Fruit fly (Drosophila melanogaster) whole organism, embryonic: ENCODE results near the gene CG34408.
A peak's percentile ranks its signal among the peaks of the same experiment; 100 is the strongest.

ENCODE experiments used
- CG10462 ChIP-seq: fragments of 200-800 bp; sonication (Bioruptor generic); optimal IDR thresholded peaks from 2 replicates; lab custom pipeline; 2016; ENCODE audit warnings: missing biosample characterization, missing genetic modification characterization
- CG11723 ChIP-seq: fragments of 200-800 bp; sonication (Bioruptor generic); optimal IDR thresholded peaks from 2 replicates; lab custom pipeline; 2017; ENCODE audit warnings: missing biosample characterization, mild to moderate bottlenecking, missing genetic modification characterization
- CG12391 ChIP-seq: fragments of 200-800 bp; sonication (Bioruptor generic); optimal IDR thresholded peaks from 3 replicates; lab custom pipeline; 2018; ENCODE audit warnings: missing biosample characterization, mild to moderate bottlenecking, missing genetic modification characterization, moderate library complexity
- CG12744 ChIP-seq: fragments of 200-800 bp; sonication (Bioruptor generic); optimal IDR thresholded peaks from 2 replicates; lab custom pipeline; 2016; ENCODE audit warnings: missing biosample characterization, missing genetic modification characterization
- CG13894 ChIP-seq: fragments of 200-800 bp; sonication (Bioruptor generic); optimal IDR thresholded peaks from 3 replicates; lab custom pipeline; 2018; ENCODE audit warnings: missing biosample characterization, mild to moderate bottlenecking, missing genetic modification characterization, moderate library complexity
- CG14965 ChIP-seq: fragments of 200-800 bp; sonication (Bioruptor generic); optimal IDR thresholded peaks from 2 replicates; lab custom pipeline; 2016; ENCODE audit warnings: missing biosample characterization, missing genetic modification characterization, borderline replicate concordance
- CG17361 ChIP-seq: fragments of 200-800 bp; sonication (Bioruptor generic); IDR thresholded peaks from 3 replicates; pipeline ENCODE4 v1.3.6; 2022; ENCODE audit warnings: missing biosample characterization, missing genetic modification characterization
- CG17385 ChIP-seq: fragments of 200-800 bp; sonication (Bioruptor generic); optimal IDR thresholded peaks from 3 replicates; lab custom pipeline; 2018; ENCODE audit warnings: missing biosample characterization, mild to moderate bottlenecking, missing genetic modification characterization
- CG2712 ChIP-seq: fragments of 200-800 bp; optimal IDR thresholded peaks from 3 replicates; lab custom pipeline; 2019; ENCODE audit warnings: missing biosample characterization, mild to moderate bottlenecking, missing genetic modification characterization, moderate library complexity
- CG3281 ChIP-seq: fragments of 200-800 bp; sonication (Bioruptor generic); optimal IDR thresholded peaks from 3 replicates; lab custom pipeline; 2017; ENCODE audit warnings: missing biosample characterization, mild to moderate bottlenecking, missing genetic modification characterization
- CG4617 ChIP-seq: fragments of 200-800 bp; sonication (Bioruptor generic); optimal IDR thresholded peaks from 3 replicates; lab custom pipeline; 2016; ENCODE audit warnings: missing biosample characterization, missing genetic modification characterization, borderline replicate concordance
- CG6254 ChIP-seq: fragments of 200-800 bp; sonication (Bioruptor generic); optimal IDR thresholded peaks from 3 replicates; lab custom pipeline; 2017; ENCODE audit warnings: mild to moderate bottlenecking, missing biosample characterization, missing genetic modification reagents, missing genetic modification characterization
- CG7786 ChIP-seq: fragments of 200-800 bp; sonication (Bioruptor generic); optimal IDR thresholded peaks from 2 replicates; lab custom pipeline; 2016; ENCODE audit warnings: missing biosample characterization, missing genetic modification characterization
- CG7928 ChIP-seq: fragments of 200-800 bp; sonication (Bioruptor generic); optimal IDR thresholded peaks from 2 replicates; lab custom pipeline; 2017; ENCODE audit warnings: missing biosample characterization, mild to moderate bottlenecking, missing genetic modification characterization
- CG7963 ChIP-seq: fragments of 200-800 bp; sonication (Bioruptor generic); IDR thresholded peaks from 3 replicates; pipeline ENCODE4 v1.3.6; 2022; ENCODE audit warnings: missing biosample characterization, missing genetic modification characterization; ENCODE audit not compliant: partially characterized antibody
- CG9609 ChIP-seq: fragments of 200-800 bp; sonication (Bioruptor generic); optimal IDR thresholded peaks from 3 replicates; lab custom pipeline; 2016; ENCODE audit warnings: missing biosample characterization, missing genetic modification characterization
- CG9797 ChIP-seq: fragments of 200-800 bp; sonication (Bioruptor generic); optimal IDR thresholded peaks from 3 replicates; lab custom pipeline; 2018; ENCODE audit warnings: missing biosample characterization, mild to moderate bottlenecking, missing genetic modification characterization
- Camta ChIP-seq: fragments of 200-800 bp; sonication (Bioruptor generic); optimal IDR thresholded peaks from 2 replicates; lab custom pipeline; 2016; ENCODE audit warnings: missing biosample characterization, missing genetic modification characterization
- Dp ChIP-seq: fragments of 200-800 bp; sonication (Bioruptor generic); optimal IDR thresholded peaks from 2 replicates; lab custom pipeline; 2018; ENCODE audit warnings: missing biosample characterization, mild to moderate bottlenecking, missing genetic modification characterization, moderate library complexity
- E2f1 ChIP-seq: fragments of 200-800 bp; sonication (Bioruptor generic); IDR thresholded peaks from 2 replicates; pipeline ENCODE4 v1.3.6; 2022; ENCODE audit warnings: missing biosample characterization, missing genetic modification characterization
- H15 ChIP-seq: fragments of 200-800 bp; sonication (Bioruptor generic); IDR thresholded peaks from 3 replicates; pipeline ENCODE4 v1.3.6; 2022; ENCODE audit warnings: missing biosample characterization, missing genetic modification characterization
- Kr ChIP-seq: fragments of 200-800 bp; sonication (Bioruptor generic); optimal IDR thresholded peaks from 2 replicates; lab custom pipeline; 2017; ENCODE audit warnings: missing biosample characterization, mild to moderate bottlenecking, missing genetic modification characterization
- Med ChIP-seq: fragments of 200-800 bp; sonication (Bioruptor generic); peaks from one replicate; lab custom pipeline; 2016; ENCODE audit warnings: missing biosample characterization, missing genetic modification characterization, mild to moderate bottlenecking, inconsistent platforms, moderate library complexity
- Mrtf ChIP-seq: fragments of 200-800 bp; sonication (Bioruptor generic); IDR thresholded peaks from 3 replicates; pipeline ENCODE4 v1.3.6; 2022; ENCODE audit warnings: missing biosample characterization, missing genetic modification characterization
- NC2α ChIP-seq: fragments of 200-800 bp; sonication (Bioruptor generic); optimal IDR thresholded peaks from 2 replicates; lab custom pipeline; 2016; ENCODE audit warnings: missing biosample characterization, missing genetic modification characterization
- Nf-YC ChIP-seq: fragments of 200-800 bp; optimal IDR thresholded peaks from 3 replicates; lab custom pipeline; 2019; ENCODE audit warnings: missing biosample characterization, mild to moderate bottlenecking, missing genetic modification characterization, moderate library complexity
- Side ChIP-seq: fragments of 200-800 bp; sonication (Bioruptor generic); optimal IDR thresholded peaks from 2 replicates; lab custom pipeline; 2016; ENCODE audit warnings: missing biosample characterization, missing genetic modification characterization
- ap ChIP-seq: fragments of 200-800 bp; sonication (Bioruptor generic); IDR thresholded peaks from 2 replicates; pipeline ENCODE4 v1.3.6; 2022; ENCODE audit warnings: missing biosample characterization, missing genetic modification characterization
- bab2 ChIP-seq: fragments of 200-800 bp; sonication (Bioruptor generic); optimal IDR thresholded peaks from 2 replicates; lab custom pipeline; 2016; ENCODE audit warnings: missing biosample characterization, missing genetic modification characterization
- bowl ChIP-seq: fragments of 200-800 bp; sonication (Bioruptor generic); IDR thresholded peaks from 2 replicates; pipeline ENCODE4 v1.3.6; 2022; ENCODE audit warnings: missing biosample characterization, missing genetic modification characterization
- crp ChIP-seq, 2 experiments: fragments of 200-800 bp; sonication (Bioruptor generic); optimal IDR thresholded peaks; 2 replicates in 1 of 2; 3 replicates in 1 of 2; lab custom pipeline; 2017; ENCODE audit warnings: missing biosample characterization in 2 of 2, missing genetic modification characterization in 2 of 2, mild to moderate bottlenecking in 1 of 2, moderate library complexity in 1 of 2
- dmrt99B ChIP-seq: fragments of 200-800 bp; sonication (Bioruptor generic); optimal IDR thresholded peaks from 2 replicates; lab custom pipeline; 2018; ENCODE audit warnings: missing biosample characterization, mild to moderate bottlenecking, missing genetic modification characterization, moderate library complexity
- fd3F ChIP-seq: fragments of 200-800 bp; sonication (Bioruptor generic); optimal IDR thresholded peaks from 2 replicates; lab custom pipeline; 2018; ENCODE audit warnings: missing biosample characterization, mild to moderate bottlenecking, missing genetic modification characterization, moderate library complexity
- fd64A ChIP-seq: fragments of 200-800 bp; sonication (Bioruptor generic); optimal IDR thresholded peaks from 3 replicates; lab custom pipeline; 2018; ENCODE audit warnings: missing biosample characterization, mild to moderate bottlenecking, missing genetic modification characterization
- ftz-f1 ChIP-seq: fragments of 200-800 bp; sonication (Bioruptor generic); optimal IDR thresholded peaks from 2 replicates; lab custom pipeline; 2016; ENCODE audit warnings: missing biosample characterization, missing genetic modification characterization
- grau ChIP-seq: fragments of 200-800 bp; optimal IDR thresholded peaks from 3 replicates; lab custom pipeline; 2019; ENCODE audit warnings: missing biosample characterization, mild to moderate bottlenecking, missing genetic modification characterization, moderate library complexity
- hth ChIP-seq: fragments of >200 bp; optimal IDR thresholded peaks from 2 replicates; lab custom pipeline; 2017; ENCODE audit warnings: inconsistent platforms
- jing ChIP-seq: fragments of 200-800 bp; sonication (Bioruptor generic); optimal IDR thresholded peaks from 2 replicates; lab custom pipeline; 2018; ENCODE audit warnings: missing biosample characterization, mild to moderate bottlenecking, missing genetic modification characterization
- knrl ChIP-seq: fragments of 200-800 bp; sonication (Bioruptor generic); IDR thresholded peaks from 3 replicates; pipeline ENCODE4 v1.3.6; 2022; ENCODE audit warnings: missing biosample characterization, missing genetic modification characterization; ENCODE audit not compliant: partially characterized antibody
- mam ChIP-seq: fragments of 200-800 bp; sonication (Bioruptor generic); optimal IDR thresholded peaks from 3 replicates; lab custom pipeline; 2016; ENCODE audit warnings: missing biosample characterization, missing genetic modification characterization
- org-1 ChIP-seq: fragments of 200-800 bp; sonication (Bioruptor generic); optimal IDR thresholded peaks from 2 replicates; lab custom pipeline; 2017; ENCODE audit warnings: missing biosample characterization, missing genetic modification characterization
- otp ChIP-seq: fragments of 200-800 bp; sonication (Bioruptor generic); IDR thresholded peaks from 3 replicates; pipeline ENCODE4, ENCODE4 v1.3.6; 2022; ENCODE audit warnings: missing biosample characterization, missing genetic modification characterization
- p53 ChIP-seq: fragments of 200-800 bp; sonication (Bioruptor generic); optimal IDR thresholded peaks from 2 replicates; lab custom pipeline; 2016; ENCODE audit warnings: missing biosample characterization, missing genetic modification characterization
- pb ChIP-seq: fragments of 200-800 bp; sonication (Bioruptor generic); optimal IDR thresholded peaks from 3 replicates; lab custom pipeline; 2016; ENCODE audit warnings: missing biosample characterization, missing genetic modification characterization
- sqz ChIP-seq: fragments of 200-800 bp; sonication (Bioruptor generic); optimal IDR thresholded peaks from 3 replicates; lab custom pipeline; 2018; ENCODE audit warnings: missing biosample characterization, mild to moderate bottlenecking, missing genetic modification characterization
- tna ChIP-seq: fragments of 200-800 bp; sonication (Bioruptor generic); IDR thresholded peaks from 2 replicates; pipeline ENCODE4 v1.3.6; 2022; ENCODE audit warnings: missing biosample characterization, missing genetic modification characterization; ENCODE audit not compliant: partially characterized antibody
- toy ChIP-seq: fragments of 200-800 bp; sonication (Bioruptor generic); IDR thresholded peaks from 2 replicates; pipeline ENCODE4 v1.3.6; 2022; ENCODE audit warnings: missing biosample characterization, missing genetic modification characterization
- trh ChIP-seq: fragments of 200-800 bp; sonication (Bioruptor generic); optimal IDR thresholded peaks from 2 replicates; lab custom pipeline; 2016; ENCODE audit warnings: missing biosample characterization, missing genetic modification characterization
- unc-4 ChIP-seq: fragments of 200-800 bp; sonication (Bioruptor generic); IDR thresholded peaks from 2 replicates; pipeline ENCODE4 v1.3.6; 2022; ENCODE audit warnings: missing biosample characterization, missing genetic modification characterization; ENCODE audit not compliant: partially characterized antibody
- zen2 ChIP-seq: fragments of 200-800 bp; sonication (Bioruptor generic); IDR thresholded peaks from 3 replicates; pipeline ENCODE4 v1.3.6; 2022; ENCODE audit warnings: missing biosample characterization, missing genetic modification characterization; ENCODE audit not compliant: partially characterized antibody
- zf30C ChIP-seq: fragments of 200-800 bp; sonication (Bioruptor generic); optimal IDR thresholded peaks from 3 replicates; lab custom pipeline; 2018; ENCODE audit warnings: missing biosample characterization, mild to moderate bottlenecking, missing genetic modification characterization

Gene CG34408

DNA sequence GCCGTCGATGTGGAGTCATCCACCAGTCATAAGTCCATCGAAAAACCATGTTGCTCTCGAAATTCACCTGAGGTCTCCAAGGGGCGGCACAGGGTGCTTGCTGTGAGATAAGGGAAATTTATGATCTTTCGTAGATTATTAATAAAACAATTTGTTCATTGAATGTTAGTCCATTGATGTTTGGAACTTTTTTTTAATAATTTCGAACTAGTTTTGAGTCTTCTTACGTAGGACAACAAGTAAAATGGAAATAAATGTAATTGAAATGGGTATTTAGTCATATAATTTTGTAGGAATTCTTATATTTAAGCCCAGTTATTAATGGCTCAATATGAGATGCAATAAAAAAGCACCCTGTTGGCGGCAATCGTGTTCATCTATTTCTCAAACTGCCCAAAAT is 12.6 kb downstream of the CG34408 start (continued):
- TF ChIP-seq CG17385 (GFP tag; lab: Kevin White, UChicago) (peak; percentile 63), dmrt99B (peak; percentile 89), fd64A (no peak), Kr (no peak), Dp (no peak), CG9609 (GFP tag; lab: Kevin White, UChicago) (peak; percentile 14), crp (GFP tag; optimal IDR thresholded peaks at IDR 0.05; lab: Kevin White, UChicago) (peak in 1 of 2 experiments; percentile 22), Nf-YC (peak; percentile 67), hth (lab: Kevin White, UChicago) (no peak), jing (no peak), Mrtf (GFP tag; lab: Robert Waterston, UW) (peak; percentile 66; the same call in 2 of the 3 replicates), H15 (GFP tag; lab: Robert Waterston, UW) (0 out of 3 replicates have a peak, but pooled peaks have one; percentile 48), tna (GFP tag; lab: Robert Waterston, UW) (no peak), CG12391 (peak; percentile 85), otp (0 out of 3 replicates have a peak, but pooled peaks have one; percentile 32), NC2α (no peak), fd3F (GFP tag; lab: Kevin White, UChicago) (peak; percentile 78), unc-4 (GFP tag; lab: Robert Waterston, UW) (no peak), Side (GFP tag; lab: Kevin White, UChicago) (peak; percentile 16), ap (GFP tag; lab: Robert Waterston, UW) (peak; percentile 44; the same call in 1 of the 2 replicates), CG7786 (GFP tag; lab: Kevin White, UChicago) (peak; percentile 47), CG13894 (tag; lab: Kevin White, UChicago) (no peak), CG7963 (GFP tag; lab: Robert Waterston, UW) (no peak), knrl (GFP tag; lab: Robert Waterston, UW) (no peak), bowl (GFP tag; lab: Robert Waterston, UW) (peak; percentile 36; the same call in 1 of the 2 replicates), CG12744 (GFP tag; lab: Kevin White, UChicago) (peak; percentile 68), Med (peak; percentile 82), bab2 (peak; percentile 40), CG9797 (GFP tag; lab: Kevin White, UChicago) (no peak), org-1 (GFP tag; lab: Kevin White, UChicago) (peak; percentile 71), zf30C (no peak), pb (no peak), CG17361 (GFP tag; lab: Robert Waterston, UW) (peak; percentile 84), CG2712 (tag; lab: Kevin White, UChicago) (peak; percentile 82), CG4617 (GFP tag; lab: Kevin White, UChicago) (peak; percentile 22), grau (tag; lab: Kevin White, UChicago) (peak; percentile 87), p53 (GFP tag; lab: Kevin White, UChicago) (no peak), toy (GFP tag; lab: Robert Waterston, UW) (no peak), trh (GFP tag; lab: Kevin White, UChicago) (peak; percentile 50), ftz-f1 (GFP tag; lab: Kevin White, UChicago) (no peak), zen2 (GFP tag; lab: Robert Waterston, UW) (no peak), CG10462 (GFP tag; lab: Kevin White, UChicago) (peak; percentile 26), CG6254 (GFP tag; lab: Kevin White, UChicago) (peak; percentile 70), E2f1 (GFP tag; lab: Robert Waterston, UW) (peak; percentile 63; the same call in 1 of the 2 replicates), Camta (GFP tag; lab: Kevin White, UChicago) (peak; percentile 39), CG11723 (GFP tag; lab: Kevin White, UChicago) (peak; percentile 70), CG7928 (GFP tag; lab: Kevin White, UChicago) (no peak), mam (peak; percentile 54), sqz (GFP tag; lab: Kevin White, UChicago) (peak; percentile 61), CG14965 (no peak), CG3281 (no peak)
